Fruit fly (Drosophila melanogaster) whole organism, prepupa: Measurements from ENCODE around the gene CG5886.

ENCODE experiments used
- CG16779 ChIP-seq: fragments of 200-800 bp; sonication (Bioruptor generic); optimal IDR thresholded peaks from 3 replicates; lab custom pipeline; 2017; ENCODE audit warnings: missing biosample characterization, mild to moderate bottlenecking, missing genetic modification characterization
- CG6276 ChIP-seq: fragments of 200-800 bp; sonication (Bioruptor generic); optimal IDR thresholded peaks from 2 replicates; lab custom pipeline; 2017; ENCODE audit warnings: missing biosample characterization, mild to moderate bottlenecking, missing genetic modification characterization
- Eip75B ChIP-seq: fragments of 200-800 bp; sonication (Bioruptor generic); optimal IDR thresholded peaks from 3 replicates; lab custom pipeline; 2016; ENCODE audit warnings: missing biosample characterization, missing genetic modification characterization
- Ets21C ChIP-seq: fragments of 200-800 bp; sonication (Bioruptor generic); optimal IDR thresholded peaks from 3 replicates; lab custom pipeline; 2016; ENCODE audit warnings: missing biosample characterization, missing genetic modification characterization
- Gug ChIP-seq: fragments of 200-800 bp; sonication (Bioruptor generic); IDR thresholded peaks from 2 replicates; pipeline ENCODE4 v1.3.6; 2022; ENCODE audit warnings: missing biosample characterization, missing genetic modification characterization
- OdsH ChIP-seq: fragments of 200-800 bp; sonication (Bioruptor generic); optimal IDR thresholded peaks from 3 replicates; lab custom pipeline; 2016; ENCODE audit warnings: missing biosample characterization, missing genetic modification characterization
- spab ChIP-seq: fragments of 200-800 bp; sonication (Bioruptor generic); optimal IDR thresholded peaks from 2 replicates; lab custom pipeline; 2017; ENCODE audit warnings: missing biosample characterization, mild to moderate bottlenecking, missing genetic modification characterization, missing genetic modification reagents

DNA sequence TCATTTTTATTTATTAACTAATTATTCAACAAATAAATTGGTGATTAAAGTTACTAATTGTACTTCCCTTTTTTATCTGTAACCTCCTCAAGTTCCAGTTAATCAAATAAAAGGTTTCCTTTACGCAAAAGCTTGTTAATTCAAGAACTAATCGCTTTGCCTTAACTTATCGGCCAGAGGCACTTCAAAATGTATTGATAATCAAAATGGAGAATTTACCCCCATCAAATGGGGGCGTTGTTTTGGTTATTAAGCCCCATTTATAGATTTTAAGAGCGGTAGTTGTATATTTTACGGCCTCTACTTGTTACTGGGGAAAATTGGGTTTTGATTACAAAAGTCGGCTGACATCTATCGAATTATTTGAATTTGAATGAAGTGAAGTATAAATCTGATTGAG lies 48.3 kb downstream of the CG5886 start, which contains the start of gene CG31091:
- no peak for TF ChIP-seq CG6276
- no peak for TF ChIP-seq CG16779 (tag; lab: Kevin White, UChicago)
- no peak for TF ChIP-seq Gug (GFP tag; lab: Robert Waterston, UW)
- no peak for TF ChIP-seq spab (GFP tag; lab: Kevin White, UChicago)
- TF ChIP-seq OdsH, result no peak
- no peak for TF ChIP-seq Eip75B (GFP tag; lab: Kevin White, UChicago)
- TF ChIP-seq Ets21C (GFP tag; lab: Kevin White, UChicago), result no peak
